Fruit fly (Drosophila melanogaster) whole organism, embryonic: ENCODE data around the gene mora.

Experiments
- Adf1 ChIP-seq: fragments of 200-800 bp; sonication (Bioruptor generic); IDR thresholded peaks from 2 replicates; pipeline ENCODE4 v1.3.6; 2022; ENCODE audit warnings: missing biosample characterization, missing genetic modification characterization
- Atf-2 ChIP-seq: fragments of 200-800 bp; sonication (Bioruptor generic); optimal IDR thresholded peaks from 2 replicates; lab custom pipeline; 2016; ENCODE audit warnings: missing biosample characterization, missing genetic modification characterization
- Awh ChIP-seq: fragments of 200-800 bp; sonication (Bioruptor generic); IDR thresholded peaks from 2 replicates; pipeline ENCODE4, ENCODE4 v1.3.6; 2022; ENCODE audit warnings: missing biosample characterization, missing genetic modification characterization
- B-H2 ChIP-seq: fragments of 200-800 bp; sonication (Bioruptor generic); optimal IDR thresholded peaks from 2 replicates; lab custom pipeline; 2018; ENCODE audit warnings: missing biosample characterization, mild to moderate bottlenecking, missing genetic modification characterization
- Blimp-1 ChIP-seq: fragments of 200-800 bp; sonication (Bioruptor generic); optimal IDR thresholded peaks from 3 replicates; lab custom pipeline; 2018; ENCODE audit warnings: missing biosample characterization, missing genetic modification characterization, mild to moderate bottlenecking, moderate library complexity, missing genetic modification reagents
- CG10274 ChIP-seq: fragments of 200-800 bp; sonication (Bioruptor generic); optimal IDR thresholded peaks from 3 replicates; lab custom pipeline; 2017; ENCODE audit warnings: missing biosample characterization, mild to moderate bottlenecking, missing genetic modification characterization
- CG14860 ChIP-seq: fragments of 200-800 bp; sonication (Bioruptor generic); IDR thresholded peaks from 3 replicates; pipeline ENCODE4 v1.3.6; 2022; ENCODE audit warnings: missing biosample characterization, missing genetic modification characterization; ENCODE audit not compliant: partially characterized antibody
- CG15011 ChIP-seq: fragments of 200-800 bp; sonication (Bioruptor generic); optimal IDR thresholded peaks from 3 replicates; lab custom pipeline; 2018; ENCODE audit warnings: missing biosample characterization, mild to moderate bottlenecking, missing genetic modification characterization
- CG1647 ChIP-seq: fragments of 200-800 bp; sonication (Bioruptor generic); optimal IDR thresholded peaks from 3 replicates; lab custom pipeline; 2016; ENCODE audit warnings: missing biosample characterization, missing genetic modification characterization
- CG17802 ChIP-seq: fragments of 200-800 bp; sonication (Bioruptor generic); optimal IDR thresholded peaks from 2 replicates; lab custom pipeline; 2018; ENCODE audit warnings: missing biosample characterization, mild to moderate bottlenecking, missing genetic modification characterization, moderate library complexity
- CG2199 ChIP-seq: fragments of 200-800 bp; sonication (Bioruptor generic); IDR thresholded peaks from 3 replicates; pipeline ENCODE4 v1.3.6; 2022; ENCODE audit warnings: missing biosample characterization, missing genetic modification characterization
- CG2875 ChIP-seq: fragments of 200-800 bp; sonication (Bioruptor generic); optimal IDR thresholded peaks from 2 replicates; lab custom pipeline; 2017; ENCODE audit warnings: missing biosample characterization, mild to moderate bottlenecking, missing genetic modification characterization, missing genetic modification reagents
- CG3065 ChIP-seq: fragments of 200-800 bp; sonication (Bioruptor generic); optimal IDR thresholded peaks from 2 replicates; lab custom pipeline; 2016; ENCODE audit warnings: missing biosample characterization, missing genetic modification characterization
- CG3995 ChIP-seq: fragments of 200-800 bp; sonication (Bioruptor generic); optimal IDR thresholded peaks from 3 replicates; lab custom pipeline; 2016; ENCODE audit warnings: missing biosample characterization, missing genetic modification characterization
- CG4328 ChIP-seq: fragments of 200-800 bp; sonication (Bioruptor generic); optimal IDR thresholded peaks from 3 replicates; lab custom pipeline; 2017; ENCODE audit warnings: missing biosample characterization, missing genetic modification reagents, missing genetic modification characterization
- CG4360 ChIP-seq: fragments of 200-800 bp; sonication (Bioruptor generic); IDR thresholded peaks from 2 replicates; pipeline ENCODE4 v1.3.6; 2022; ENCODE audit warnings: missing biosample characterization, missing genetic modification characterization
- CG7745 ChIP-seq: fragments of 200-800 bp; sonication (Bioruptor generic); optimal IDR thresholded peaks from 2 replicates; lab custom pipeline; 2018; ENCODE audit warnings: missing biosample characterization, mild to moderate bottlenecking, missing genetic modification characterization, moderate library complexity
- CG8290 ChIP-seq, 3 experiments: fragments of 200-800 bp; sonication (Bioruptor generic); optimal IDR thresholded peaks; 2 replicates each; lab custom pipeline; 2016 to 2019; ENCODE audit warnings: missing biosample characterization in 3 of 3, missing genetic modification characterization in 3 of 3, mild to moderate bottlenecking in 2 of 3, moderate library complexity in 1 of 3
- CG8359 ChIP-seq: fragments of 200-800 bp; sonication (Bioruptor generic); optimal IDR thresholded peaks from 2 replicates; lab custom pipeline; 2017; ENCODE audit warnings: missing biosample characterization, mild to moderate bottlenecking, missing genetic modification characterization, borderline replicate concordance
- CG9215 ChIP-seq: fragments of 200-800 bp; sonication (Bioruptor generic); IDR thresholded peaks from 2 replicates; pipeline ENCODE4 v1.3.6; 2022; ENCODE audit warnings: missing biosample characterization, missing genetic modification characterization
- CG9727 ChIP-seq: fragments of 200-800 bp; sonication (Bioruptor generic); optimal IDR thresholded peaks from 3 replicates; lab custom pipeline; 2017; ENCODE audit warnings: missing biosample characterization, mild to moderate bottlenecking, missing genetic modification characterization
- CTCF ChIP-seq: fragments of 200-800 bp; sonication (Bioruptor generic); optimal IDR thresholded peaks from 2 replicates; lab custom pipeline; 2017; ENCODE audit warnings: missing biosample characterization, mild to moderate bottlenecking, missing genetic modification characterization, moderate library complexity
- Dad ChIP-seq: fragments of 200-800 bp; sonication (Bioruptor generic); optimal IDR thresholded peaks from 3 replicates; lab custom pipeline; 2016; ENCODE audit warnings: missing biosample characterization, missing genetic modification characterization
- Dbx ChIP-seq: fragments of 200-800 bp; sonication (Bioruptor generic); IDR thresholded peaks from 3 replicates; pipeline ENCODE4 v1.3.6; 2022; ENCODE audit warnings: missing biosample characterization, missing genetic modification characterization
- Deaf1 ChIP-seq: fragments of 200-800 bp; optimal IDR thresholded peaks from 3 replicates; lab custom pipeline; 2019; ENCODE audit warnings: missing biosample characterization, mild to moderate bottlenecking, missing genetic modification characterization, moderate library complexity
- Dref ChIP-seq: fragments of 200-800 bp; sonication (Bioruptor generic); IDR thresholded peaks from 2 replicates; pipeline ENCODE4 v1.3.6; 2022; ENCODE audit warnings: missing biosample characterization, missing genetic modification characterization
- Jarid2 ChIP-seq: fragments of 200-800 bp; sonication (Bioruptor generic); optimal IDR thresholded peaks from 3 replicates; lab custom pipeline; 2017; ENCODE audit warnings: mild to moderate bottlenecking, missing biosample characterization, missing genetic modification reagents, missing genetic modification characterization
- Mrtf ChIP-seq: fragments of 200-800 bp; sonication (Bioruptor generic); IDR thresholded peaks from 3 replicates; pipeline ENCODE4 v1.3.6; 2022; ENCODE audit warnings: missing biosample characterization, missing genetic modification characterization
- Neu2 ChIP-seq: fragments of 200-800 bp; sonication (Bioruptor generic); optimal IDR thresholded peaks from 3 replicates; lab custom pipeline; 2016; ENCODE audit warnings: missing biosample characterization, missing genetic modification characterization, borderline replicate concordance
- Oaz ChIP-seq: fragments of 200-800 bp; sonication (Bioruptor generic); IDR thresholded peaks from 2 replicates; pipeline ENCODE4 v1.3.6; 2022; ENCODE audit warnings: missing biosample characterization, missing genetic modification characterization
- Poxn ChIP-seq: fragments of 200-800 bp; sonication (Bioruptor generic); IDR thresholded peaks from 2 replicates; pipeline ENCODE4 v1.3.6; 2022; ENCODE audit warnings: missing biosample characterization, missing genetic modification characterization
- Trl ChIP-seq, 3 experiments: fragments of >200 bp in 2 of 3; fragments of 200-800 bp in 1 of 3; sonication (Bioruptor generic) in 1 of 3; optimal IDR thresholded peaks; 2 replicates in 1 of 3; 3 replicates in 2 of 3; lab custom pipeline; 2016 to 2017; ENCODE audit warnings: missing biosample characterization in 1 of 3, missing genetic modification characterization in 1 of 3
- abd-A ChIP-seq: fragments of 200-800 bp; sonication (Bioruptor generic); optimal IDR thresholded peaks from 3 replicates; lab custom pipeline; 2019; ENCODE audit warnings: missing biosample characterization, mild to moderate bottlenecking, missing genetic modification characterization, moderate library complexity
- chif ChIP-seq, 2 experiments: fragments of 200-800 bp; sonication (Bioruptor generic); optimal IDR thresholded peaks; 3 replicates each; lab custom pipeline; 2016; ENCODE audit warnings: missing biosample characterization in 2 of 2, missing genetic modification characterization in 2 of 2
- cwo ChIP-seq: fragments of 200-800 bp; sonication (Bioruptor generic); optimal IDR thresholded peaks from 3 replicates; lab custom pipeline; 2017; ENCODE audit warnings: missing biosample characterization, missing genetic modification characterization, mild to moderate bottlenecking, moderate library complexity, missing genetic modification reagents
- dmrt99B ChIP-seq: fragments of 200-800 bp; sonication (Bioruptor generic); optimal IDR thresholded peaks from 2 replicates; lab custom pipeline; 2018; ENCODE audit warnings: missing biosample characterization, mild to moderate bottlenecking, missing genetic modification characterization, moderate library complexity
- eve ChIP-seq, 2 experiments: fragments of >200 bp; optimal IDR thresholded peaks; 2 replicates each; lab custom pipeline; 2017; ENCODE audit warnings: missing biosample characterization in 2 of 2, missing genetic modification characterization in 2 of 2
- gsb ChIP-seq: fragments of 200-800 bp; sonication (Bioruptor generic); IDR thresholded peaks from 2 replicates; pipeline ENCODE4 v1.3.6; 2022; ENCODE audit warnings: missing biosample characterization, missing genetic modification characterization
- jumu ChIP-seq: fragments of 200-800 bp; sonication (Bioruptor generic); optimal IDR thresholded peaks from 3 replicates; lab custom pipeline; 2016; ENCODE audit warnings: missing biosample characterization, missing genetic modification characterization
- lola ChIP-seq, 3 experiments: fragments of >200 bp in 2 of 3; fragments of 200-800 bp in 1 of 3; sonication (Bioruptor generic) in 1 of 3; optimal IDR thresholded peaks; 2 replicates each; lab custom pipeline; 2017 to 2019; ENCODE audit warnings: missing biosample characterization in 3 of 3, missing genetic modification characterization in 3 of 3, mild to moderate bottlenecking in 1 of 3, moderate library complexity in 1 of 3
- prd ChIP-seq, 3 experiments: fragments of >200 bp in 2 of 3; fragments of 200-800 bp in 1 of 3; sonication (Bioruptor generic) in 1 of 3; optimal IDR thresholded peaks in 2 of 3; IDR thresholded peaks in 1 of 3; 2 replicates in 2 of 3; 3 replicates in 1 of 3; pipeline versions ENCODE4 v1.3.6 to Lab custom; 2017 to 2022; ENCODE audit warnings: missing biosample characterization in 1 of 3, missing genetic modification characterization in 1 of 3
- psq ChIP-seq: fragments of 200-800 bp; sonication (Bioruptor generic); optimal IDR thresholded peaks from 2 replicates; lab custom pipeline; 2017; ENCODE audit warnings: missing biosample characterization, missing genetic modification characterization
- rib ChIP-seq: fragments of 200-800 bp; sonication (Bioruptor generic); IDR thresholded peaks from 2 replicates; pipeline ENCODE4 v1.3.6; 2022; ENCODE audit warnings: missing biosample characterization, missing genetic modification characterization
- row ChIP-seq: fragments of 200-800 bp; sonication (Bioruptor generic); IDR thresholded peaks from 3 replicates; pipeline ENCODE4 v1.3.6; 2022; ENCODE audit warnings: missing biosample characterization, missing genetic modification characterization
- sd ChIP-seq: fragments of 200-800 bp; sonication (Bioruptor generic); optimal IDR thresholded peaks from 3 replicates; lab custom pipeline; 2018; ENCODE audit warnings: missing biosample characterization, mild to moderate bottlenecking, missing genetic modification characterization, moderate library complexity
- shn ChIP-seq: fragments of 200-800 bp; sonication (Bioruptor generic); optimal IDR thresholded peaks from 3 replicates; lab custom pipeline; 2016; ENCODE audit warnings: missing biosample characterization, missing genetic modification characterization
- twi ChIP-seq: fragments of 200-800 bp; optimal IDR thresholded peaks from 2 replicates; lab custom pipeline; 2019; ENCODE audit warnings: missing biosample characterization, mild to moderate bottlenecking, missing genetic modification characterization, moderate library complexity
- unc-4 ChIP-seq: fragments of 200-800 bp; sonication (Bioruptor generic); IDR thresholded peaks from 2 replicates; pipeline ENCODE4 v1.3.6; 2022; ENCODE audit warnings: missing biosample characterization, missing genetic modification characterization; ENCODE audit not compliant: partially characterized antibody
- yki ChIP-seq: fragments of >200 bp; optimal IDR thresholded peaks from 3 replicates; lab custom pipeline; 2018
- zen ChIP-seq: fragments of 200-800 bp; sonication (Bioruptor generic); optimal IDR thresholded peaks from 3 replicates; lab custom pipeline; 2018; ENCODE audit warnings: missing biosample characterization, mild to moderate bottlenecking, missing genetic modification characterization, moderate library complexity

The mora gene

DNA sequence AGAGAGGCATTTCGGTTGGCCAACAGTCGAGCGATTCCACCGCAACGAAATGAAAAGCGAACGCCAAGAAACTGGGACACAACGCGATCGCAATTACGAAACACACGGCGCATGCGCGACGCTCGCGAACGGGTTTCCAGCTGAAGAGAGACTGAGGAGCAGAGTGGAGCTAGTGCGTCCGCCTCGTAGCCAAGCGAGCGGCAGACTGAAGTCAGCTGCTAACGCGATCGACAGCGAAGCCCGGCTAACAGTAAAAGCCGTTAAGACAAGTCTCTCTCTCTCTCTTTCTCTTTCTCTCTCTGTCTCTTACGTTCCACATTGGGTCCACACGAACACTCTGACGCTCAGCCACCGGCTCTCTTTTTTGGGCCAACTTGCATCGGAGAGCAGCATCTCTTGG lies 32.4 kb downstream of the mora start, which contains the start of gene CG17786 (continued):
- TF ChIP-seq Atf-2 (GFP tag; lab: Kevin White, UChicago) = no peak
- TF ChIP-seq Awh (GFP tag; lab: Robert Waterston, UW) = no peak
- TF ChIP-seq sd (tag; lab: Kevin White, UChicago) = no peak
- TF ChIP-seq CG14860 (GFP tag; lab: Robert Waterston, UW) = no peak
- TF ChIP-seq psq = no peak
- TF ChIP-seq CG3995 = no peak
- 0 out of 2 replicates have a peak, but pooled peaks have one; percentile 40 for TF ChIP-seq rib
- no peak for TF ChIP-seq Dbx (GFP tag; lab: Robert Waterston, UW)
- no peak for TF ChIP-seq CTCF
- no peak for TF ChIP-seq dmrt99B (tag; lab: Kevin White, UChicago)
- no peak for TF ChIP-seq Poxn
- no peak for TF ChIP-seq jumu (GFP tag; lab: Kevin White, UChicago)
- TF ChIP-seq prd (optimal IDR thresholded peaks at IDR 0.05; lab: Kevin White, UChicago) = no peak
- no peak for TF ChIP-seq prd (GFP tag; IDR thresholded peaks at IDR 0.05; lab: Robert Waterston, UW)
- peak; percentile 40; the same call in 1 of the 2 replicates for TF ChIP-seq unc-4 (GFP tag; lab: Robert Waterston, UW)
- no peak for TF ChIP-seq CG8359
- peak; percentile 79 to 81 for TF ChIP-seq Trl (optimal IDR thresholded peaks at IDR 0.05; lab: Kevin White, UChicago)
- TF ChIP-seq Trl (GFP tag; optimal IDR thresholded peaks at IDR 0.05; lab: Kevin White, UChicago) = no peak
- TF ChIP-seq Mrtf (GFP tag; lab: Robert Waterston, UW) = no peak
- TF ChIP-seq abd-A = peak; percentile 25
- no peak for TF ChIP-seq twi (tag; lab: Kevin White, UChicago)
- no peak for TF ChIP-seq CG7745
- TF ChIP-seq Jarid2 (GFP tag; lab: Kevin White, UChicago) = peak; percentile 82
- peak; percentile 64 for TF ChIP-seq Deaf1 (tag; lab: Kevin White, UChicago)
- TF ChIP-seq CG8290 (GFP tag; optimal IDR thresholded peaks at IDR 0.05; lab: Kevin White, UChicago) = no peak
- no peak for TF ChIP-seq CG8290 (tag; optimal IDR thresholded peaks at IDR 0.05; lab: Kevin White, UChicago)
- TF ChIP-seq CG10274 = no peak
- no peak for TF ChIP-seq Dref (GFP tag; lab: Robert Waterston, UW)
- TF ChIP-seq CG17802 (tag; lab: Kevin White, UChicago) = no peak
- peak; percentile 85 for TF ChIP-seq Blimp-1 (GFP tag; lab: Kevin White, UChicago)
- TF ChIP-seq CG4328 (GFP tag; lab: Kevin White, UChicago) = no peak
- no peak for TF ChIP-seq yki
- no peak for TF ChIP-seq zen (tag; lab: Kevin White, UChicago)
- TF ChIP-seq Dad (GFP tag; lab: Kevin White, UChicago) = no peak
- no peak for TF ChIP-seq Neu2 (GFP tag; lab: Kevin White, UChicago)
- no peak for TF ChIP-seq CG1647 (GFP tag; lab: Kevin White, UChicago)
- TF ChIP-seq CG9215 (GFP tag; lab: Robert Waterston, UW) = no peak
- TF ChIP-seq lola (GFP tag; optimal IDR thresholded peaks at IDR 0.05; lab: Kevin White, UChicago) = no peak
- TF ChIP-seq CG9727 (GFP tag; lab: Kevin White, UChicago) = no peak
- TF ChIP-seq CG3065 (GFP tag; lab: Kevin White, UChicago) = no peak
- no peak for TF ChIP-seq CG4360
- no peak for TF ChIP-seq shn (GFP tag; lab: Kevin White, UChicago)
- peak; percentile 2 for TF ChIP-seq cwo
- TF ChIP-seq CG2199 (GFP tag; lab: Robert Waterston, UW) = no peak
- TF ChIP-seq eve (GFP tag; optimal IDR thresholded peaks at IDR 0.05; lab: Kevin White, UChicago) = no peak
- TF ChIP-seq B-H2 (GFP tag; lab: Kevin White, UChicago) = no peak
- TF ChIP-seq Oaz = no peak
- TF ChIP-seq chif (GFP tag; optimal IDR thresholded peaks at IDR 0.05; lab: Kevin White, UChicago) = no peak
- no peak for TF ChIP-seq CG2875
- TF ChIP-seq row (GFP tag; lab: Robert Waterston, UW) = no peak
- TF ChIP-seq Adf1 (GFP tag; lab: Robert Waterston, UW) = peak; percentile 54; the same call in 1 of the 2 replicates
- no peak for TF ChIP-seq gsb (GFP tag; lab: Robert Waterston, UW)
- no peak for TF ChIP-seq CG15011 (GFP tag; lab: Kevin White, UChicago)
